Worm (Caenorhabditis elegans) whole organism, L2 larva: ENCODE measurements around the gene act-2.

ENCODE experiments used
- C34F6.9 ChIP-seq: fragments of 150-350 bp; optimal IDR thresholded peaks from 2 replicates; lab custom pipeline; 2014; ENCODE audit warnings: missing biosample characterization, missing genetic modification characterization
- F13H6.1 ChIP-seq: sonication (generic microtip); optimal IDR thresholded peaks from 2 replicates; lab custom pipeline; 2016; ENCODE audit warnings: missing genetic modification characterization, missing compliant biosample characterization
- R02D3.7 ChIP-seq: fragments of 150-350 bp; optimal IDR thresholded peaks from 2 replicates; lab custom pipeline; 2014; ENCODE audit warnings: missing biosample characterization, missing genetic modification characterization
- blmp-1 ChIP-seq: sonication (generic microtip); optimal IDR thresholded peaks from 2 replicates; lab custom pipeline; 2017; ENCODE audit warnings: missing genetic modification characterization, mild to moderate bottlenecking, missing compliant biosample characterization, antibody characterized with exemption, moderate library complexity; ENCODE audit not compliant: insufficient read depth
- ceh-82 ChIP-seq: fragments of 150-350 bp; optimal IDR thresholded peaks from 2 replicates; lab custom pipeline; 2014; ENCODE audit warnings: missing biosample characterization, missing genetic modification characterization
- nhr-12 ChIP-seq: fragments of 150-350 bp; optimal IDR thresholded peaks from 2 replicates; lab custom pipeline; 2014; ENCODE audit warnings: missing biosample characterization, missing genetic modification characterization
- nhr-129 ChIP-seq: fragments of 150-350 bp; optimal IDR thresholded peaks from 2 replicates; lab custom pipeline; 2014; ENCODE audit warnings: missing biosample characterization, missing genetic modification characterization
- nhr-21 ChIP-seq: fragments of 150-350 bp; optimal IDR thresholded peaks from 2 replicates; lab custom pipeline; 2014; ENCODE audit warnings: missing biosample characterization, missing genetic modification characterization
- nhr-23 ChIP-seq: fragments of 150-350 bp; optimal IDR thresholded peaks from 2 replicates; lab custom pipeline; 2014; ENCODE audit warnings: missing biosample characterization, missing genetic modification reagents, missing genetic modification characterization
- nhr-6 ChIP-seq: fragments of 150-350 bp; optimal IDR thresholded peaks from 2 replicates; lab custom pipeline; 2014; ENCODE audit warnings: missing biosample characterization, missing genetic modification characterization
- peb-1 ChIP-seq: fragments of 150-350 bp; optimal IDR thresholded peaks from 2 replicates; lab custom pipeline; 2014; ENCODE audit warnings: missing biosample characterization, missing genetic modification characterization
- unc-62 ChIP-seq: fragments of 150-350 bp; optimal IDR thresholded peaks from 2 replicates; lab custom pipeline; 2014; ENCODE audit warnings: missing biosample characterization, missing genetic modification reagents, missing genetic modification characterization
- zag-1 ChIP-seq: fragments of 150-350 bp; optimal IDR thresholded peaks from 2 replicates; lab custom pipeline; 2014; ENCODE audit warnings: missing biosample characterization, missing genetic modification characterization
- ztf-1 ChIP-seq: fragments of 200-800 bp; sonication (Bioruptor generic); conservative IDR thresholded peaks from 2 replicates; pipeline ENCODE4 v1.3.6; 2022; ENCODE audit warnings: missing genetic modification characterization, missing compliant biosample characterization

act-2 gene

ce11 chrV:11027740-11028139 is 50.2 kb downstream of the act-2 start:
- no peak for TF ChIP-seq F13H6.1
- TF ChIP-seq nhr-23 (tag; lab: Kevin White, UChicago): no peak
- TF ChIP-seq blmp-1 (tag; lab: Kevin White, UChicago): no peak
- TF ChIP-seq peb-1 (tag; lab: Kevin White, UChicago): no peak
- no peak for TF ChIP-seq unc-62 (GFP tag; lab: Kevin White, UChicago)
- no peak for TF ChIP-seq nhr-12
- no peak for TF ChIP-seq ztf-1
- no peak for TF ChIP-seq ceh-82 (tag; lab: Kevin White, UChicago)
- TF ChIP-seq nhr-21: no peak
- TF ChIP-seq C34F6.9 (tag; lab: Kevin White, UChicago): no peak
- no peak for TF ChIP-seq nhr-6
- TF ChIP-seq nhr-129 (tag; lab: Kevin White, UChicago): no peak
- TF ChIP-seq R02D3.7 (tag; lab: Kevin White, UChicago): no peak
- TF ChIP-seq zag-1 (tag; lab: Kevin White, UChicago): no peak
- TF ChIP-seq, all 48 proteins: peak for 0
